Worm (Caenorhabditis elegans) whole organism, late embryonic: Measurements from ENCODE around the gene aqp-3.

Experiments
- C08G9.2 ChIP-seq: sonication (generic microtip); optimal IDR thresholded peaks from 2 replicates; lab custom pipeline; 2016; ENCODE audit warnings: mild to moderate bottlenecking, missing genetic modification characterization, moderate library complexity, missing compliant biosample characterization
- C38D4.7 ChIP-seq: fragments of 200-800 bp; sonication (Bioruptor generic); optimal IDR thresholded peaks from 2 replicates; lab custom pipeline; 2018; ENCODE audit warnings: mild to moderate bottlenecking, missing genetic modification characterization, moderate library complexity, missing compliant biosample characterization
- F13H6.1 ChIP-seq: sonication (generic microtip); optimal IDR thresholded peaks from 2 replicates; lab custom pipeline; 2016; ENCODE audit warnings: missing genetic modification characterization, missing compliant biosample characterization
- K02D7.2 ChIP-seq: sonication (generic microtip); optimal IDR thresholded peaks from 2 replicates; lab custom pipeline; 2017; ENCODE audit warnings: mild to moderate bottlenecking, missing genetic modification characterization, missing compliant biosample characterization
- K09A11.1 ChIP-seq: sonication (generic microtip); optimal IDR thresholded peaks from 2 replicates; lab custom pipeline; 2017; ENCODE audit warnings: antibody characterized with exemption, mild to moderate bottlenecking, missing genetic modification characterization, missing compliant biosample characterization; ENCODE audit not compliant: insufficient read depth
- T23F11.4 ChIP-seq: fragments of 200-800 bp; sonication (Bioruptor generic); optimal IDR thresholded peaks from 2 replicates; lab custom pipeline; 2018; ENCODE audit warnings: mild to moderate bottlenecking, missing genetic modification characterization, missing compliant biosample characterization
- ahr-1 ChIP-seq: sonication (generic microtip); optimal IDR thresholded peaks from 2 replicates; lab custom pipeline; 2016; ENCODE audit warnings: missing genetic modification characterization, missing compliant biosample characterization
- ama-1 ChIP-seq: fragments of 150-350 bp; optimal IDR thresholded peaks from 2 replicates; lab custom pipeline; 2014
- ceh-18 ChIP-seq: sonication (generic microtip); optimal IDR thresholded peaks from 2 replicates; lab custom pipeline; 2016; ENCODE audit warnings: missing genetic modification characterization, missing compliant biosample characterization
- ceh-22 ChIP-seq: sonication (generic microtip); optimal IDR thresholded peaks from 2 replicates; lab custom pipeline; 2017; ENCODE audit warnings: missing biosample characterization, missing genetic modification characterization
- ceh-34 ChIP-seq: sonication (generic microtip); optimal IDR thresholded peaks from 2 replicates; lab custom pipeline; 2016; ENCODE audit warnings: mild to moderate bottlenecking, missing genetic modification characterization, missing compliant biosample characterization
- ceh-6 ChIP-seq: fragments of 200-800 bp; sonication (Bioruptor generic); optimal IDR thresholded peaks from 2 replicates; lab custom pipeline; 2018; ENCODE audit warnings: mild to moderate bottlenecking, missing genetic modification characterization, missing compliant biosample characterization
- ceh-9 ChIP-seq: sonication (generic microtip); optimal IDR thresholded peaks from 2 replicates; lab custom pipeline; 2016; ENCODE audit warnings: mild to moderate bottlenecking, missing genetic modification characterization, inconsistent platforms, missing compliant biosample characterization
- che-1 ChIP-seq: sonication (generic microtip); optimal IDR thresholded peaks from 2 replicates; lab custom pipeline; 2016; ENCODE audit warnings: mild to moderate bottlenecking, missing genetic modification characterization, missing compliant biosample characterization
- dmd-4 ChIP-seq: sonication (generic microtip); optimal IDR thresholded peaks from 2 replicates; lab custom pipeline; 2016; ENCODE audit warnings: borderline replicate concordance, missing genetic modification characterization, missing compliant biosample characterization
- elt-2 ChIP-seq: sonication (generic microtip); optimal IDR thresholded peaks from 2 replicates; lab custom pipeline; 2016; ENCODE audit warnings: missing genetic modification reagents, missing genetic modification characterization, missing compliant biosample characterization
- ets-4 ChIP-seq: sonication (generic microtip); optimal IDR thresholded peaks from 2 replicates; lab custom pipeline; 2016; ENCODE audit warnings: missing genetic modification characterization, missing compliant biosample characterization
- eyg-1 ChIP-seq: sonication (generic microtip); optimal IDR thresholded peaks from 2 replicates; lab custom pipeline; 2016; ENCODE audit warnings: missing genotype, missing genetic modification characterization, missing compliant biosample characterization
- fkh-10 ChIP-seq: fragments of 150-350 bp; optimal IDR thresholded peaks from 2 replicates; lab custom pipeline; 2014; ENCODE audit warnings: missing biosample characterization, missing genetic modification reagents, missing genetic modification characterization
- fkh-6 ChIP-seq: sonication (generic microtip); optimal IDR thresholded peaks from 2 replicates; lab custom pipeline; 2016; ENCODE audit warnings: missing genetic modification characterization, missing compliant biosample characterization
- hlh-13 ChIP-seq: fragments of 200-800 bp; sonication (Bioruptor generic); optimal IDR thresholded peaks from 2 replicates; lab custom pipeline; 2018; ENCODE audit warnings: mild to moderate bottlenecking, missing genetic modification characterization, missing compliant biosample characterization
- hlh-15 ChIP-seq: sonication (generic microtip); optimal IDR thresholded peaks from 2 replicates; lab custom pipeline; 2016; ENCODE audit warnings: missing genetic modification characterization, missing compliant biosample characterization
- hlh-30 ChIP-seq: sonication (generic microtip); optimal IDR thresholded peaks from 2 replicates; lab custom pipeline; 2017; ENCODE audit warnings: antibody characterized with exemption, missing genetic modification characterization, missing compliant biosample characterization; ENCODE audit not compliant: insufficient read depth
- hlh-6 ChIP-seq: sonication (generic microtip); optimal IDR thresholded peaks from 2 replicates; lab custom pipeline; 2016; ENCODE audit warnings: missing genotype, missing genetic modification characterization, missing compliant biosample characterization
- hlh-8 ChIP-seq: sonication (generic microtip); optimal IDR thresholded peaks from 2 replicates; lab custom pipeline; 2016; ENCODE audit warnings: missing genotype, missing genetic modification characterization, missing compliant biosample characterization
- lim-6 ChIP-seq: sonication (generic microtip); optimal IDR thresholded peaks from 2 replicates; lab custom pipeline; 2016; ENCODE audit warnings: missing genetic modification characterization, missing compliant biosample characterization
- madf-2 ChIP-seq: sonication (generic microtip); optimal IDR thresholded peaks from 2 replicates; lab custom pipeline; 2017; ENCODE audit warnings: missing genetic modification characterization, missing compliant biosample characterization
- nfya-1 ChIP-seq: sonication (generic microtip); optimal IDR thresholded peaks from 2 replicates; lab custom pipeline; 2017; ENCODE audit warnings: missing genetic modification characterization, mild to moderate bottlenecking, missing compliant biosample characterization, antibody characterized with exemption, moderate library complexity
- nhr-11 ChIP-seq: fragments of 150-350 bp; optimal IDR thresholded peaks from 2 replicates; lab custom pipeline; 2014; ENCODE audit warnings: missing biosample characterization, missing genetic modification characterization
- nhr-232 ChIP-seq: sonication (generic microtip); optimal IDR thresholded peaks from 2 replicates; lab custom pipeline; 2016; ENCODE audit warnings: missing genetic modification characterization, missing compliant biosample characterization
- odd-2 ChIP-seq: sonication (generic microtip); optimal IDR thresholded peaks from 2 replicates; lab custom pipeline; 2017; ENCODE audit warnings: antibody characterized with exemption, mild to moderate bottlenecking, missing genetic modification characterization, missing compliant biosample characterization
- pha-2 ChIP-seq: sonication (generic microtip); optimal IDR thresholded peaks from 2 replicates; lab custom pipeline; 2017; ENCODE audit warnings: mild to moderate bottlenecking, missing genetic modification characterization, missing compliant biosample characterization
- pha-4 ChIP-seq: fragments of 150-350 bp; optimal IDR thresholded peaks from 2 replicates; lab custom pipeline; 2018; ENCODE audit warnings: missing biosample characterization, missing genetic modification reagents, missing genetic modification characterization
- pqm-1 ChIP-seq: sonication (generic microtip); optimal IDR thresholded peaks from 2 replicates; lab custom pipeline; 2016; ENCODE audit warnings: missing genetic modification characterization, missing compliant biosample characterization
- pros-1 ChIP-seq: fragments of 150-350 bp; optimal IDR thresholded peaks from 2 replicates; lab custom pipeline; 2014; ENCODE audit warnings: missing biosample characterization, missing genetic modification reagents, missing genetic modification characterization
- rnt-1 ChIP-seq: sonication (generic microtip); optimal IDR thresholded peaks from 2 replicates; lab custom pipeline; 2016; ENCODE audit warnings: missing genetic modification characterization, missing compliant biosample characterization
- sox-2 ChIP-seq: fragments of 200-800 bp; sonication (Bioruptor generic); IDR thresholded peaks from 2 replicates; pipeline ENCODE4 v1.3.6; 2022; ENCODE audit warnings: missing genetic modification reagents, missing genetic modification characterization, missing compliant biosample characterization
- tbx-2 ChIP-seq: sonication (generic microtip); optimal IDR thresholded peaks from 2 replicates; lab custom pipeline; 2016; ENCODE audit warnings: missing genetic modification characterization, missing compliant biosample characterization
- ttx-3 ChIP-seq: sonication (generic microtip); optimal IDR thresholded peaks from 2 replicates; lab custom pipeline; 2016; ENCODE audit warnings: missing genetic modification reagents, missing genetic modification characterization, missing compliant biosample characterization
- unc-42 ChIP-seq: sonication (generic microtip); optimal IDR thresholded peaks from 2 replicates; lab custom pipeline; 2016; ENCODE audit warnings: missing genotype, missing genetic modification characterization, missing compliant biosample characterization
- unc-86 ChIP-seq: sonication (generic microtip); optimal IDR thresholded peaks from 2 replicates; lab custom pipeline; 2016; ENCODE audit warnings: missing genetic modification characterization, missing compliant biosample characterization
- zip-5 ChIP-seq: sonication (generic microtip); optimal IDR thresholded peaks from 2 replicates; lab custom pipeline; 2016; ENCODE audit warnings: missing genetic modification characterization, missing compliant biosample characterization
- ztf-16 ChIP-seq: sonication (generic microtip); optimal IDR thresholded peaks from 2 replicates; lab custom pipeline; 2017; ENCODE audit warnings: missing genetic modification characterization, missing compliant biosample characterization

The aqp-3 gene

ce11 chrIV:10935336-10935735, 30.9 kb downstream of the aqp-3 start (continued):
- TF ChIP-seq sox-2 (GFP tag; lab: Robert Waterston, UW) (no peak), pha-4 (tag; lab: Kevin White, UChicago) (no peak), hlh-15 (no peak), hlh-8 (peak; percentile 28)
- TF ChIP-seq, all 69 proteins: peak for 14

ce11 chrIV:10934786-10935185, 31.5 kb downstream of the aqp-3 start:
- TF ChIP-seq ceh-9 (tag; lab: Kevin White, UChicago) (no peak), hlh-13 (GFP tag; lab: Kevin White, UChicago) (no peak), ceh-6 (GFP tag; lab: Kevin White, UChicago) (no peak), lim-6 (tag; lab: Kevin White, UChicago) (no peak), ceh-22 (tag; lab: Kevin White, UChicago) (no peak), zip-5 (tag; lab: Kevin White, UChicago) (no peak), hlh-6 (tag; lab: Kevin White, UChicago) (no peak), ahr-1 (tag; lab: Kevin White, UChicago) (no peak), ets-4 (no peak), hlh-30 (tag; lab: Kevin White, UChicago) (no peak), hlh-15 (no peak), madf-2 (no peak), odd-2 (tag; lab: Kevin White, UChicago) (no peak), pros-1 (tag; lab: Kevin White, UChicago) (no peak), C38D4.7 (no peak), dmd-4 (tag; lab: Kevin White, UChicago) (no peak), T23F11.4 (no peak), ztf-16 (no peak), elt-2 (tag; lab: Kevin White, UChicago) (no peak)

- TF ChIP-seq pros-1 (tag; lab: Kevin White, UChicago), result no peak
- no peak for TF ChIP-seq ceh-6 (GFP tag; lab: Kevin White, UChicago)
- no peak for TF ChIP-seq tbx-2 (tag; lab: Kevin White, UChicago)
- TF ChIP-seq hlh-6 (tag; lab: Kevin White, UChicago), result no peak
- TF ChIP-seq unc-86, result no peak
- no peak for TF ChIP-seq C38D4.7
- no peak for TF ChIP-seq rnt-1 (tag; lab: Kevin White, UChicago)
- no peak for TF ChIP-seq ama-1 (lab: Kevin White, UChicago)
- no peak for TF ChIP-seq sox-2 (GFP tag; lab: Robert Waterston, UW)
- TF ChIP-seq unc-42 (tag; lab: Kevin White, UChicago), result no peak
- TF ChIP-seq fkh-6 (tag; lab: Kevin White, UChicago), result no peak
- TF ChIP-seq hlh-8, result no peak
These were observed 32.3 kb downstream of the aqp-3 start for ce11 chrIV:10933777-10934546.

- no peak for TF ChIP-seq ceh-18
- TF ChIP-seq eyg-1 (tag; lab: Kevin White, UChicago), result no peak
- TF ChIP-seq K02D7.2 (tag; lab: Kevin White, UChicago), result no peak
- TF ChIP-seq unc-86, result no peak
- TF ChIP-seq pha-2 (tag; lab: Kevin White, UChicago), result no peak
- TF ChIP-seq fkh-6 (tag; lab: Kevin White, UChicago), result no peak
- no peak for TF ChIP-seq pha-4 (tag; lab: Kevin White, UChicago)
- peak; percentile 16 for TF ChIP-seq K09A11.1 (tag; lab: Kevin White, UChicago)
- no peak for TF ChIP-seq madf-2
- TF ChIP-seq rnt-1 (tag; lab: Kevin White, UChicago), result no peak
- TF ChIP-seq tbx-2 (tag; lab: Kevin White, UChicago), result peak; percentile 35
- TF ChIP-seq F13H6.1 (tag; lab: Kevin White, UChicago), result no peak
- TF ChIP-seq nhr-11 (tag; lab: Kevin White, UChicago), result no peak
- TF ChIP-seq nhr-232 (tag; lab: Kevin White, UChicago), result no peak
- TF ChIP-seq C38D4.7, result no peak
- no peak for TF ChIP-seq ttx-3 (tag; lab: Kevin White, UChicago)
- TF ChIP-seq T23F11.4, result peak; percentile 11
- peak; percentile 8 for TF ChIP-seq unc-42 (tag; lab: Kevin White, UChicago)
- TF ChIP-seq zip-5 (tag; lab: Kevin White, UChicago), result no peak
- no peak for TF ChIP-seq pros-1 (tag; lab: Kevin White, UChicago)
- TF ChIP-seq ceh-6 (GFP tag; lab: Kevin White, UChicago), result no peak
- TF ChIP-seq elt-2 (tag; lab: Kevin White, UChicago), result peak; percentile 37
- no peak for TF ChIP-seq hlh-13 (GFP tag; lab: Kevin White, UChicago)
- TF ChIP-seq nfya-1 (tag; lab: Kevin White, UChicago), result peak; percentile 32
- TF ChIP-seq hlh-30 (tag; lab: Kevin White, UChicago), result no peak
- TF ChIP-seq C08G9.2 (tag; lab: Kevin White, UChicago), result no peak
- no peak for TF ChIP-seq pqm-1 (tag; lab: Kevin White, UChicago)
- TF ChIP-seq che-1 (tag; lab: Kevin White, UChicago), result no peak
- no peak for TF ChIP-seq hlh-15
- no peak for TF ChIP-seq fkh-10 (GFP tag; lab: Kevin White, UChicago)
- no peak for TF ChIP-seq ceh-34 (tag; lab: Kevin White, UChicago)
These were observed 33.2 kb downstream of the aqp-3 start, which contains the start of the genes dnc-1 and lsm-7 for ce11 chrIV:10933062-10933552. dnc-1 (minus strand) TSS chrIV:10933203. lsm-7 (plus strand) TSS chrIV:10933502.
